Fruit fly (Drosophila melanogaster) whole organism, embryonic: ENCODE results near the gene N.

Experiments
- Aef1 ChIP-seq: fragments of 200-800 bp; sonication (Bioruptor generic); IDR thresholded peaks from 3 replicates; pipeline ENCODE4 v1.3.6; 2022; ENCODE audit warnings: missing biosample characterization, missing genetic modification characterization
- Atf6 ChIP-seq: fragments of 200-800 bp; sonication (Bioruptor generic); IDR thresholded peaks from 2 replicates; pipeline ENCODE4 v1.3.6; 2022; ENCODE audit warnings: missing biosample characterization, missing genetic modification characterization
- CG10565 ChIP-seq: fragments of 200-800 bp; sonication (Bioruptor generic); optimal IDR thresholded peaks from 3 replicates; lab custom pipeline; 2016; ENCODE audit warnings: missing biosample characterization, mild to moderate bottlenecking, missing genetic modification characterization
- CG11456 ChIP-seq: fragments of 200-800 bp; sonication (Bioruptor generic); IDR thresholded peaks from 3 replicates; pipeline ENCODE4 v1.3.6; 2022; ENCODE audit warnings: missing biosample characterization, missing genetic modification characterization
- CG12236 ChIP-seq: fragments of 200-800 bp; sonication (Bioruptor generic); optimal IDR thresholded peaks from 2 replicates; lab custom pipeline; 2016; ENCODE audit warnings: missing biosample characterization, missing genetic modification characterization
- CG14014 ChIP-seq: fragments of 200-800 bp; sonication (Bioruptor generic); IDR thresholded peaks from 2 replicates; pipeline ENCODE4 v1.3.6; 2022; ENCODE audit warnings: missing biosample characterization, missing genetic modification characterization
- CG1603 ChIP-seq: fragments of 200-800 bp; sonication (Bioruptor generic); optimal IDR thresholded peaks from 2 replicates; lab custom pipeline; 2019; ENCODE audit warnings: missing biosample characterization, mild to moderate bottlenecking, missing genetic modification characterization, moderate library complexity
- CG17359 ChIP-seq: fragments of 200-800 bp; sonication (Bioruptor generic); optimal IDR thresholded peaks from 3 replicates; lab custom pipeline; 2018; ENCODE audit warnings: missing biosample characterization, mild to moderate bottlenecking, missing genetic modification characterization, moderate library complexity
- CG31388 ChIP-seq: fragments of 200-800 bp; sonication (Bioruptor generic); optimal IDR thresholded peaks from 2 replicates; lab custom pipeline; 2016; ENCODE audit warnings: missing biosample characterization, missing genetic modification characterization
- CG34376 ChIP-seq: fragments of 200-800 bp; sonication (Bioruptor generic); optimal IDR thresholded peaks from 2 replicates; lab custom pipeline; 2018; ENCODE audit warnings: missing biosample characterization, mild to moderate bottlenecking, missing genetic modification characterization
- CG6175 ChIP-seq: fragments of 200-800 bp; sonication (Bioruptor generic); IDR thresholded peaks from 3 replicates; pipeline ENCODE4 v1.3.6; 2022; ENCODE audit warnings: missing biosample characterization, missing genetic modification characterization
- CG6765 ChIP-seq: fragments of 200-800 bp; sonication (Bioruptor generic); optimal IDR thresholded peaks from 3 replicates; lab custom pipeline; 2017; ENCODE audit warnings: missing biosample characterization, mild to moderate bottlenecking, missing genetic modification characterization
- CG7271 ChIP-seq: fragments of 200-800 bp; sonication (Bioruptor generic); optimal IDR thresholded peaks from 2 replicates; lab custom pipeline; 2018; ENCODE audit warnings: missing biosample characterization, mild to moderate bottlenecking, missing genetic modification characterization, moderate library complexity
- CG7556 ChIP-seq: fragments of 200-800 bp; sonication (Bioruptor generic); optimal IDR thresholded peaks from 2 replicates; lab custom pipeline; 2017; ENCODE audit warnings: missing biosample characterization, mild to moderate bottlenecking, missing genetic modification characterization
- CG8924 ChIP-seq: fragments of 200-800 bp; optimal IDR thresholded peaks from 3 replicates; lab custom pipeline; 2019; ENCODE audit warnings: missing biosample characterization, mild to moderate bottlenecking, missing genetic modification characterization, moderate library complexity
- CG8944 ChIP-seq: fragments of 200-800 bp; sonication (Bioruptor generic); optimal IDR thresholded peaks from 3 replicates; lab custom pipeline; 2016; ENCODE audit warnings: missing biosample characterization, missing genetic modification characterization
- Dad ChIP-seq: fragments of 200-800 bp; sonication (Bioruptor generic); optimal IDR thresholded peaks from 3 replicates; lab custom pipeline; 2016; ENCODE audit warnings: missing biosample characterization, missing genetic modification characterization
- Dek ChIP-seq: fragments of 200-800 bp; sonication (Bioruptor generic); optimal IDR thresholded peaks from 3 replicates; lab custom pipeline; 2019; ENCODE audit warnings: missing biosample characterization, mild to moderate bottlenecking, missing genetic modification characterization, moderate library complexity
- Dfd ChIP-seq, 2 experiments: fragments of >200 bp; optimal IDR thresholded peaks; 2 replicates each; lab custom pipeline; 2017; ENCODE audit warnings: missing biosample characterization in 2 of 2, missing genetic modification characterization in 2 of 2
- Doc2 ChIP-seq: fragments of 200-800 bp; sonication (Bioruptor generic); IDR thresholded peaks from 2 replicates; pipeline ENCODE4 v1.3.6; 2022; ENCODE audit warnings: missing biosample characterization, missing genetic modification characterization
- H15 ChIP-seq: fragments of 200-800 bp; sonication (Bioruptor generic); IDR thresholded peaks from 3 replicates; pipeline ENCODE4 v1.3.6; 2022; ENCODE audit warnings: missing biosample characterization, missing genetic modification characterization
- Hmr ChIP-seq: fragments of 200-800 bp; sonication (Bioruptor generic); optimal IDR thresholded peaks from 3 replicates; lab custom pipeline; 2017; ENCODE audit warnings: mild to moderate bottlenecking, missing biosample characterization, missing genetic modification reagents, missing genetic modification characterization
- Hr39 ChIP-seq: fragments of >200 bp; optimal IDR thresholded peaks from 2 replicates; lab custom pipeline; 2017
- Lim3 ChIP-seq: fragments of 200-800 bp; sonication (Bioruptor generic); IDR thresholded peaks from 2 replicates; pipeline ENCODE4 v1.3.6; 2022; ENCODE audit warnings: missing biosample characterization, missing genetic modification characterization
- MBD-R2 ChIP-seq: fragments of 200-800 bp; sonication (Bioruptor generic); IDR thresholded peaks from 2 replicates; pipeline ENCODE4 v1.3.6; 2022; ENCODE audit warnings: missing biosample characterization, missing genetic modification characterization
- NC2α ChIP-seq: fragments of 200-800 bp; sonication (Bioruptor generic); optimal IDR thresholded peaks from 2 replicates; lab custom pipeline; 2016; ENCODE audit warnings: missing biosample characterization, missing genetic modification characterization
- Oli ChIP-seq: fragments of 200-800 bp; sonication (Bioruptor generic); optimal IDR thresholded peaks from 2 replicates; lab custom pipeline; 2018; ENCODE audit warnings: missing biosample characterization, mild to moderate bottlenecking, missing genetic modification characterization, moderate library complexity
- Sox100B ChIP-seq: fragments of 200-800 bp; sonication (Bioruptor generic); optimal IDR thresholded peaks from 3 replicates; lab custom pipeline; 2018; ENCODE audit warnings: missing biosample characterization, mild to moderate bottlenecking, missing genetic modification characterization
- Sry-β ChIP-seq: fragments of 200-800 bp; sonication (Bioruptor generic); optimal IDR thresholded peaks from 2 replicates; lab custom pipeline; 2018; ENCODE audit warnings: missing biosample characterization, mild to moderate bottlenecking, missing genetic modification characterization, moderate library complexity
- bbx ChIP-seq: fragments of 200-800 bp; sonication (Bioruptor generic); IDR thresholded peaks from 2 replicates; pipeline ENCODE4 v1.3.6; 2022; ENCODE audit warnings: missing biosample characterization, missing genetic modification characterization; ENCODE audit not compliant: partially characterized antibody
- corto ChIP-seq: fragments of 200-800 bp; sonication (Bioruptor generic); optimal IDR thresholded peaks from 2 replicates; lab custom pipeline; 2016; ENCODE audit warnings: missing biosample characterization, mild to moderate bottlenecking, missing genetic modification characterization, moderate library complexity
- crc ChIP-seq: fragments of 200-800 bp; sonication (Bioruptor generic); optimal IDR thresholded peaks from 2 replicates; lab custom pipeline; 2016; ENCODE audit warnings: missing biosample characterization, missing genetic modification characterization
- cwo ChIP-seq: fragments of 200-800 bp; sonication (Bioruptor generic); optimal IDR thresholded peaks from 3 replicates; lab custom pipeline; 2017; ENCODE audit warnings: missing biosample characterization, missing genetic modification characterization, mild to moderate bottlenecking, moderate library complexity, missing genetic modification reagents
- dmrt99B ChIP-seq: fragments of 200-800 bp; sonication (Bioruptor generic); optimal IDR thresholded peaks from 2 replicates; lab custom pipeline; 2018; ENCODE audit warnings: missing biosample characterization, mild to moderate bottlenecking, missing genetic modification characterization, moderate library complexity
- fd96Cb ChIP-seq: fragments of 200-800 bp; sonication (Bioruptor generic); optimal IDR thresholded peaks from 2 replicates; lab custom pipeline; 2018; ENCODE audit warnings: missing biosample characterization, mild to moderate bottlenecking, missing genetic modification characterization, moderate library complexity
- grau ChIP-seq: fragments of 200-800 bp; optimal IDR thresholded peaks from 3 replicates; lab custom pipeline; 2019; ENCODE audit warnings: missing biosample characterization, mild to moderate bottlenecking, missing genetic modification characterization, moderate library complexity
- kay ChIP-seq: fragments of 200-800 bp; sonication (Bioruptor generic); optimal IDR thresholded peaks from 2 replicates; lab custom pipeline; 2016; ENCODE audit warnings: missing biosample characterization, missing genetic modification characterization
- lola ChIP-seq, 3 experiments: fragments of >200 bp in 2 of 3; fragments of 200-800 bp in 1 of 3; sonication (Bioruptor generic) in 1 of 3; optimal IDR thresholded peaks; 2 replicates each; lab custom pipeline; 2017 to 2019; ENCODE audit warnings: missing biosample characterization in 3 of 3, missing genetic modification characterization in 3 of 3, mild to moderate bottlenecking in 1 of 3, moderate library complexity in 1 of 3
- pita ChIP-seq: fragments of 200-800 bp; sonication (Bioruptor generic); optimal IDR thresholded peaks from 2 replicates; lab custom pipeline; 2017; ENCODE audit warnings: missing biosample characterization, mild to moderate bottlenecking, missing genetic modification characterization
- salm ChIP-seq: fragments of 200-800 bp; sonication (Bioruptor generic); optimal IDR thresholded peaks from 2 replicates; lab custom pipeline; 2018; ENCODE audit warnings: missing biosample characterization, mild to moderate bottlenecking, missing genetic modification characterization
- sisA ChIP-seq: fragments of 200-800 bp; sonication (Bioruptor generic); IDR thresholded peaks from 2 replicates; pipeline ENCODE4 v1.3.6; 2022; ENCODE audit warnings: missing biosample characterization, missing genetic modification characterization
- slp2 ChIP-seq: fragments of 200-800 bp; sonication (Bioruptor generic); optimal IDR thresholded peaks from 2 replicates; lab custom pipeline; 2016; ENCODE audit warnings: missing biosample characterization, missing genetic modification characterization
- sr ChIP-seq: fragments of 200-800 bp; sonication (Bioruptor generic); IDR thresholded peaks from 3 replicates; pipeline ENCODE4 v1.3.6; 2022; ENCODE audit warnings: missing biosample characterization, missing genetic modification characterization
- stwl ChIP-seq: fragments of 200-800 bp; sonication (Bioruptor generic); optimal IDR thresholded peaks from 3 replicates; lab custom pipeline; 2018; ENCODE audit warnings: missing biosample characterization, mild to moderate bottlenecking, missing genetic modification characterization, moderate library complexity
- tin ChIP-seq: fragments of 200-800 bp; sonication (Bioruptor generic); optimal IDR thresholded peaks from 3 replicates; lab custom pipeline; 2016; ENCODE audit warnings: missing biosample characterization, missing genetic modification characterization
- toy ChIP-seq: fragments of 200-800 bp; sonication (Bioruptor generic); IDR thresholded peaks from 2 replicates; pipeline ENCODE4 v1.3.6; 2022; ENCODE audit warnings: missing biosample characterization, missing genetic modification characterization
- unc-4 ChIP-seq: fragments of 200-800 bp; sonication (Bioruptor generic); IDR thresholded peaks from 2 replicates; pipeline ENCODE4 v1.3.6; 2022; ENCODE audit warnings: missing biosample characterization, missing genetic modification characterization; ENCODE audit not compliant: partially characterized antibody
- z ChIP-seq: fragments of 200-800 bp; sonication (Bioruptor generic); IDR thresholded peaks from 3 replicates; pipeline ENCODE4 v1.3.6; 2022; ENCODE audit warnings: missing biosample characterization, missing genetic modification characterization
- zen ChIP-seq: fragments of 200-800 bp; sonication (Bioruptor generic); optimal IDR thresholded peaks from 3 replicates; lab custom pipeline; 2018; ENCODE audit warnings: missing biosample characterization, mild to moderate bottlenecking, missing genetic modification characterization, moderate library complexity
- zen2 ChIP-seq: fragments of 200-800 bp; sonication (Bioruptor generic); IDR thresholded peaks from 3 replicates; pipeline ENCODE4 v1.3.6; 2022; ENCODE audit warnings: missing biosample characterization, missing genetic modification characterization; ENCODE audit not compliant: partially characterized antibody
- zf30C ChIP-seq: fragments of 200-800 bp; sonication (Bioruptor generic); optimal IDR thresholded peaks from 3 replicates; lab custom pipeline; 2018; ENCODE audit warnings: missing biosample characterization, mild to moderate bottlenecking, missing genetic modification characterization

N gene

DNA sequence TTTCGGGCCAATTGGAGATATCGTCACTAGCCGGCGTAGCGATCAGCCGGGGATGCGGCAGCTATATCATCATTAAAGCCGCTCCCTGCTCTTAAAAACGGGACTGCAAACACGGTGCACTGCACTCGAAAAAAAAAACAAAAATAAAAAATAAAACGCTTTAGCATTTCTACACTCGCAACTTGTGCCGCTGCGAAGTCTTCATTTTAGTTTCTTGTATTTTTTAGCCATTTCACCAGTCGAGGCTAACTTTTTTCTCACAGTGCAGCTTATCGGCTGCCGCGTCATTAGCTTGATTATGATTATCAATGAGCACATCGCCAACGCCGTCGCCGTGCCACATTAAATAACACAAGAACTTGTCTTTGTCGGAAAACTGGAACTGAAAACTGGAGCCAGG lies 48.8 kb upstream of the N start (continued):
- TF ChIP-seq CG11456 (peak; percentile 70; the same call in 1 of the 3 replicates), crc (GFP tag; lab: Kevin White, UChicago) (peak; percentile 44), H15 (peak; percentile 47; the same call in 1 of the 3 replicates), zen2 (GFP tag; lab: Robert Waterston, UW) (no peak), CG7556 (peak; percentile 49), fd96Cb (peak; percentile 46), pita (GFP tag; lab: Kevin White, UChicago) (no peak), CG10565 (GFP tag; lab: Kevin White, UChicago) (no peak), cwo (GFP tag; lab: Kevin White, UChicago) (no peak), tin (GFP tag; lab: Kevin White, UChicago) (peak; percentile 56), CG1603 (peak; percentile 19), CG8944 (GFP tag; lab: Kevin White, UChicago) (peak; percentile 75), Sry-β (no peak), CG31388 (GFP tag; lab: Kevin White, UChicago) (no peak), z (GFP tag; lab: Robert Waterston, UW) (0 out of 3 replicates have a peak, but pooled peaks have one; percentile 25), zf30C (GFP tag; lab: Kevin White, UChicago) (peak; percentile 34), toy (GFP tag; lab: Robert Waterston, UW) (no peak), Atf6 (GFP tag; lab: Robert Waterston, UW) (no peak; the same call in 1 of the 2 replicates), CG12236 (peak; percentile 36), lola (GFP tag; optimal IDR thresholded peaks at IDR 0.05; lab: Kevin White, UChicago) (peak in 1 of 3 experiments; percentile 48), Dek (tag; lab: Kevin White, UChicago) (no peak), sr (GFP tag; lab: Robert Waterston, UW) (peak; percentile 34; the same call in 1 of the 3 replicates), zen (tag; lab: Kevin White, UChicago) (no peak), Hr39 (lab: Kevin White, UChicago) (no peak), Doc2 (0 out of 2 replicates have a peak, but pooled peaks have one; percentile 26), grau (no peak), sisA (GFP tag; lab: Robert Waterston, UW) (peak; percentile 59), Aef1 (GFP tag; lab: Robert Waterston, UW) (peak; percentile 39; the same call in 2 of the 3 replicates), bbx (GFP tag; lab: Robert Waterston, UW) (no peak), slp2 (GFP tag; lab: Kevin White, UChicago) (peak; percentile 64), CG6175 (GFP tag; lab: Robert Waterston, UW) (no peak), salm (tag; lab: Kevin White, UChicago) (no peak), stwl (no peak), CG6765 (GFP tag; lab: Kevin White, UChicago) (no peak), Sox100B (GFP tag; lab: Kevin White, UChicago) (peak; percentile 16), dmrt99B (tag; lab: Kevin White, UChicago) (peak; percentile 61), MBD-R2 (GFP tag; lab: Robert Waterston, UW) (0 out of 2 replicates have a peak, but pooled peaks have one; percentile 23), Oli (peak; percentile 42), CG8924 (no peak), unc-4 (GFP tag; lab: Robert Waterston, UW) (no peak), Hmr (GFP tag; lab: Kevin White, UChicago) (peak; percentile 29), Dad (GFP tag; lab: Kevin White, UChicago) (peak; percentile 60), NC2α (GFP tag; lab: Kevin White, UChicago) (peak; percentile 37), CG7271 (tag; lab: Kevin White, UChicago) (no peak), CG17359 (peak; percentile 33), kay (no peak), corto (peak; percentile 1), CG34376 (GFP tag; lab: Kevin White, UChicago) (no peak), Lim3 (GFP tag; lab: Robert Waterston, UW) (no peak), CG14014 (peak; percentile 72), Dfd (GFP tag; optimal IDR thresholded peaks at IDR 0.05; lab: Kevin White, UChicago) (no peak)
